Worm (Caenorhabditis elegans) whole organism, L3 larva: ENCODE results near the gene repo-1.

Source experiments
- R02D3.7 ChIP-seq: fragments of 150-350 bp; optimal IDR thresholded peaks from 2 replicates; lab custom pipeline; 2014; ENCODE audit warnings: missing biosample characterization, missing genetic modification characterization
- ZK546.5 ChIP-seq: sonication (generic microtip); optimal IDR thresholded peaks from 2 replicates; lab custom pipeline; 2017; ENCODE audit warnings: missing biosample characterization, missing genetic modification characterization
- aly-2 ChIP-seq: fragments of 150-350 bp; optimal IDR thresholded peaks from 2 replicates; lab custom pipeline; 2014; ENCODE audit warnings: missing biosample characterization, missing genetic modification characterization
- ama-1 ChIP-seq: fragments of 150-350 bp; optimal IDR thresholded peaks from 2 replicates; lab custom pipeline; 2018
- ceh-28 ChIP-seq: fragments of 150-350 bp; optimal IDR thresholded peaks from 2 replicates; lab custom pipeline; 2014; ENCODE audit warnings: missing biosample characterization, missing genetic modification reagents, missing genetic modification characterization
- ceh-82 ChIP-seq: fragments of 150-350 bp; optimal IDR thresholded peaks from 2 replicates; lab custom pipeline; 2014; ENCODE audit warnings: missing biosample characterization, missing genetic modification characterization
- daf-12 ChIP-seq: fragments of 150-350 bp; optimal IDR thresholded peaks from 2 replicates; lab custom pipeline; 2014; ENCODE audit warnings: missing biosample characterization, missing genetic modification reagents, missing genetic modification characterization
- egl-27 ChIP-seq: sonication (generic microtip); optimal IDR thresholded peaks from 4 replicates; lab custom pipeline; 2017; ENCODE audit warnings: missing biosample characterization, missing genetic modification reagents, missing genetic modification characterization
- elt-1 ChIP-seq: fragments of 150-350 bp; optimal IDR thresholded peaks from 2 replicates; lab custom pipeline; 2014; ENCODE audit warnings: missing biosample characterization, missing genetic modification characterization
- elt-2 ChIP-seq: sonication (generic microtip); optimal IDR thresholded peaks from 2 replicates; lab custom pipeline; 2016; ENCODE audit warnings: missing genetic modification reagents, mild to moderate bottlenecking, missing genetic modification characterization, missing compliant biosample characterization
- elt-3 ChIP-seq, 3 experiments: fragments of 150-350 bp in 1 of 3; sonication (generic microtip) in 2 of 3; optimal IDR thresholded peaks; 2 replicates in 2 of 3; 4 replicates in 1 of 3; lab custom pipeline; 2014 to 2017; ENCODE audit warnings: missing biosample characterization in 3 of 3, missing genetic modification characterization in 3 of 3
- fkh-10 ChIP-seq: sonication (generic microtip); optimal IDR thresholded peaks from 2 replicates; lab custom pipeline; 2017; ENCODE audit warnings: missing biosample characterization, missing genetic modification reagents, missing genetic modification characterization
- fkh-2 ChIP-seq: fragments of 150-350 bp; optimal IDR thresholded peaks from 2 replicates; lab custom pipeline; 2014; ENCODE audit warnings: missing biosample characterization, missing genetic modification reagents, missing genetic modification characterization
- fos-1 ChIP-seq: fragments of 150-350 bp; optimal IDR thresholded peaks from 2 replicates; lab custom pipeline; 2014; ENCODE audit warnings: missing biosample characterization, missing genetic modification characterization
- hmg-11 ChIP-seq: sonication (generic microtip); optimal IDR thresholded peaks from 2 replicates; lab custom pipeline; 2016; ENCODE audit warnings: missing genetic modification characterization, missing compliant biosample characterization
- lin-15B ChIP-seq: fragments of 150-350 bp; optimal IDR thresholded peaks from 2 replicates; lab custom pipeline; 2014; ENCODE audit warnings: missing biosample characterization, missing genetic modification characterization
- lin-39 ChIP-seq: fragments of 150-350 bp; optimal IDR thresholded peaks from 2 replicates; lab custom pipeline; 2018; ENCODE audit warnings: missing biosample characterization, missing genetic modification reagents, missing genetic modification characterization
- lsy-12 ChIP-seq: sonication (generic microtip); optimal IDR thresholded peaks from 2 replicates; lab custom pipeline; 2016; ENCODE audit warnings: mild to moderate bottlenecking, missing genetic modification characterization, missing compliant biosample characterization
- mdl-1 ChIP-seq: fragments of 150-350 bp; optimal IDR thresholded peaks from 2 replicates; lab custom pipeline; 2014; ENCODE audit warnings: missing biosample characterization, missing genetic modification characterization
- mml-1 ChIP-seq: fragments of 150-350 bp; sonication (generic microtip); optimal IDR thresholded peaks from 3 replicates; lab custom pipeline; 2014; ENCODE audit warnings: missing biosample characterization, missing genetic modification characterization
- nfya-1 ChIP-seq: sonication (generic microtip); optimal IDR thresholded peaks from 2 replicates; lab custom pipeline; 2017; ENCODE audit warnings: missing genetic modification characterization, mild to moderate bottlenecking, missing compliant biosample characterization, antibody characterized with exemption, moderate library complexity; ENCODE audit not compliant: insufficient read depth
- nhr-12 ChIP-seq: fragments of 150-350 bp; optimal IDR thresholded peaks from 2 replicates; lab custom pipeline; 2014; ENCODE audit warnings: missing biosample characterization, missing genetic modification characterization
- nhr-23 ChIP-seq: fragments of 150-350 bp; optimal IDR thresholded peaks from 2 replicates; lab custom pipeline; 2014; ENCODE audit warnings: missing biosample characterization, missing genetic modification reagents, missing genetic modification characterization
- nhr-25 ChIP-seq: sonication (generic microtip); optimal IDR thresholded peaks from 2 replicates; lab custom pipeline; 2017; ENCODE audit warnings: missing biosample characterization, missing genetic modification characterization
- nhr-28 ChIP-seq: fragments of 150-350 bp; optimal IDR thresholded peaks from 2 replicates; lab custom pipeline; 2014; ENCODE audit warnings: missing biosample characterization, missing genetic modification characterization
- nhr-76 ChIP-seq: fragments of 150-350 bp; sonication (generic microtip); optimal IDR thresholded peaks from 5 replicates; lab custom pipeline; 2014; ENCODE audit warnings: missing biosample characterization, missing genetic modification characterization
- nhr-77 ChIP-seq: fragments of 150-350 bp; optimal IDR thresholded peaks from 2 replicates; lab custom pipeline; 2014; ENCODE audit warnings: missing biosample characterization, missing genetic modification characterization
- pha-4 ChIP-seq: fragments of 150-350 bp; optimal IDR thresholded peaks from 2 replicates; lab custom pipeline; 2014; ENCODE audit warnings: missing biosample characterization, missing genetic modification reagents, missing genetic modification characterization
- pqm-1 ChIP-seq: fragments of 150-350 bp; optimal IDR thresholded peaks from 2 replicates; lab custom pipeline; 2017; ENCODE audit warnings: missing biosample characterization, missing genetic modification characterization, inconsistent platforms
- skn-1 ChIP-seq: fragments of 150-350 bp; optimal IDR thresholded peaks from 2 replicates; lab custom pipeline; 2014; ENCODE audit warnings: missing biosample characterization, missing genetic modification characterization
- snpc-4 ChIP-seq: fragments of 150-350 bp; optimal IDR thresholded peaks from 2 replicates; lab custom pipeline; 2014; ENCODE audit warnings: missing biosample characterization, missing genetic modification characterization
- tbx-2 ChIP-seq: sonication (generic microtip); optimal IDR thresholded peaks from 2 replicates; lab custom pipeline; 2016; ENCODE audit warnings: mild to moderate bottlenecking, missing genetic modification characterization, missing compliant biosample characterization
- unc-39 ChIP-seq: sonication (generic microtip); optimal IDR thresholded peaks from 4 replicates; lab custom pipeline; 2017; ENCODE audit warnings: missing biosample characterization, missing genetic modification characterization
- unc-62 ChIP-seq: fragments of 150-350 bp; sonication (generic microtip); optimal IDR thresholded peaks from 4 replicates; lab custom pipeline; 2014; ENCODE audit warnings: missing biosample characterization, missing genetic modification reagents, missing genetic modification characterization
- ztf-11 ChIP-seq: fragments of 150-350 bp; optimal IDR thresholded peaks from 2 replicates; lab custom pipeline; 2014; ENCODE audit warnings: missing biosample characterization, missing genetic modification characterization

Gene repo-1

DNA sequence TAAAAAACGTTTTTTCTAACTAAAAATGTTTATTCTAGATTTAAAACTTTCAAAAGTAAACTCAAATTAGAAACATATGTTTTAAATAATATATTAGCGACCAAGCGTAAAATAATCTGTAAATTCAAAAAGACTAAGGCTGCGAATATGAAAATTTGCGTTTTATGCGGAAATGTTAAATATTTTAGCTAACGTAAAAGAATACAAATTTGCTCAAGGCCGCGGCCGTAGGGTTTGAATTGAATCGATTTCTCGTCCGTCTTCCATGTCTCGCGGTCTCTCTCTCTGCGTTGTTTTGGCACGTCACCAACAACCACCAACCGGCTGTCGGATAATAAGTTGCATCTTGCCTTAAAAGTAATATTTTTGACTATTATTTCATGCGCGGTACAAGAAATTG is 9.5 kb downstream of the repo-1 start, which contains the start of gene F11A10.5:
Gene F11A10.5 (plus strand): TSS at position 301 of the 400 bp plus-strand sequence.
- TF ChIP-seq unc-62 (GFP tag; lab: Kevin White, UChicago) (no peak), nhr-25 (peak; percentile 22), ceh-28 (tag; lab: Kevin White, UChicago) (no peak), pqm-1 (no peak), lin-15B (peak; percentile 41), nhr-23 (tag; lab: Kevin White, UChicago) (peak; percentile 7), nhr-12 (tag; lab: Kevin White, UChicago) (no peak)
- TF ChIP-seq, all 47 proteins: peak for 3

DNA sequence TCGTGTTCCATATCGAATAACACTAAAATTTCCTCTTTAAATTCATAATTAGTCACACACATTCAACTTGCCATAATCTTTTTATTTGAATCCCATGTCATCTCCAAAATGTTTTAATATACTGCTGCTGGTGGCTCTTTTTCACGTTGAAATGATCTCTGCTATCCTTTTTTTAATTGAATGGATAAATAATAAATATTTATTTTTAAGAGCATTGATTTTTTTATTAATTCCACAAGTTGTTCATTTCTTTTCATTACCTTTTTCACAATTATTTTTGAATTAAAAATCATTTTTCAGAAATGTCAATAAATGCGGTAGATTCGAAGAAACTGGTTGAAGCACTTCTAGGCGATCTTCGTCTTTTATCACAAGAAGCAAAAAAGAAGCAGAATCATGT is 12.2 kb downstream of the repo-1 start, which contains the start of gene mon-2:
Gene mon-2 (plus strand): TSS at position 301 of the 400 bp plus-strand sequence.
- no peak for TF ChIP-seq hmg-11 (tag; lab: Kevin White, UChicago)
- TF ChIP-seq nhr-25: no peak
- TF ChIP-seq egl-27 (tag; lab: Kevin White, UChicago): no peak
- no peak for TF ChIP-seq nfya-1 (tag; lab: Kevin White, UChicago)
- no peak for TF ChIP-seq lin-39
- TF ChIP-seq pha-4 (tag; lab: Kevin White, UChicago): no peak
- TF ChIP-seq skn-1 (tag; lab: Kevin White, UChicago): no peak
- no peak for TF ChIP-seq elt-2 (tag; lab: Kevin White, UChicago)
- no peak for TF ChIP-seq nhr-76 (tag; lab: Kevin White, UChicago)
- TF ChIP-seq mml-1 (tag; lab: Kevin White, UChicago): no peak
- TF ChIP-seq fos-1 (tag; lab: Kevin White, UChicago): no peak
- no peak for TF ChIP-seq nhr-28
- TF ChIP-seq lsy-12 (tag; lab: Kevin White, UChicago): no peak
- no peak for TF ChIP-seq ZK546.5 (tag; lab: Kevin White, UChicago)
- no peak for TF ChIP-seq tbx-2 (tag; lab: Kevin White, UChicago)
- TF ChIP-seq daf-12 (tag; lab: Kevin White, UChicago): no peak
- no peak for TF ChIP-seq fkh-2 (tag; lab: Kevin White, UChicago)

DNA sequence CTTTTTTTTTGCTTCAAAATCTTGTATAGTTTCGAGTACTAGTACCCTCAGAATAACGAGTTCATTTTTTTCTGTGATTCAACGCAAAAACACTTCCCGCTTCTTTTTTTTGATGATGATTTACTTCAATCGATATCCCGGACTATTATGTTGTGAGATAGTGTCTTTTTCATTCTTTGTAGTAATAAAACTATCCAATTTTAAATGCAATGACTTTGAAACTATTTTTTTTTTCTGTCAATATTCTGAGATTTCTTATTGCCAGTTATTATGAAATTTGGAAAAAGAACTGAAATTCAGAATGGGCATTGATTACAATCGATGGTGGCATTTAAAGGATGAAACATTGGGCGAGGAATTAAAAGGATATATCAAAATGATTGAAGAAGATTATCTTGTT is 21.3 kb downstream of the repo-1 start, which contains the start of gene M18.3:
Gene M18.3 (plus strand): TSS at position 301 of the 400 bp plus-strand sequence.
- TF ChIP-seq ama-1 (lab: Kevin White, UChicago) (no peak), ztf-11 (tag; lab: Kevin White, UChicago) (no peak), mml-1 (tag; lab: Kevin White, UChicago) (no peak), unc-39 (tag; lab: Kevin White, UChicago) (no peak), fkh-2 (tag; lab: Kevin White, UChicago) (no peak), snpc-4 (no peak), nhr-77 (tag; lab: Kevin White, UChicago) (no peak), aly-2 (tag; lab: Kevin White, UChicago) (no peak), lin-39 (no peak)

DNA sequence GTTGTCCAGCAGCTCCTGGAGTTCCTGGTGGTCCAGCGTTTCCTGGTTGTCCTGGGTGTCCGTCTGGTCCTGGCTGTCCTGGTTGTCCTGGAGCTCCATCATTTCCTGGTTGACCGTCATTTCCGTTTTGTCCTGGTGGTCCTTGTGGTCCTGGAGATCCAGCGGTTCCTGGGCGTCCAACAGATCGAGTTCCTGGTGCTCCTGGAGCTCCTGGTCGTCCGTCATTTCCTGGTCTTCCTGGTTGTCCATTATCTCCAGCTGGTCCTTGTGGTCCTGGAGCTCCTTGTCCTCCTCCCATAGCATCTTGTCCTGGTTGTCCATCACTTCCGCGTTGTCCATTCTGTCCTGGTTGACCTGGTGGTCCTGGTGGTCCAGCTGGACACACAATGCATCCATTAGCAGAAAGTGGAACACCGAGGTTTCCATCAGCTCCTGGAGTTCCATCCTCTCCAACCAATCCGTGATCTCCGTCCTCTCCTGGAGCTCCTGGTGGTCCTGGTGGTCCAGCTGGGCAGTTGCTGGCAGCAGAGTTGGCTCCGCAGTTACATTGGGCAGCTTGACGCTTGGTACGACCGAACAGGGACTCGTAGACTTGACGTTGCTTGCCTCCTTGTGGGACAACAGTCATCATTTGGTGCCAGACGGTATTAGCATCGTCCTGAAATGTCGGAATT is 24.8 kb downstream of the repo-1 start:
- TF ChIP-seq lin-39 (no peak), ceh-82 (tag; lab: Kevin White, UChicago) (no peak), fkh-10 (GFP tag; lab: Kevin White, UChicago) (no peak), pqm-1 (no peak), nhr-77 (tag; lab: Kevin White, UChicago) (no peak), elt-1 (tag; lab: Kevin White, UChicago) (no peak), mdl-1 (tag; lab: Kevin White, UChicago) (no peak), hmg-11 (tag; lab: Kevin White, UChicago) (no peak), aly-2 (tag; lab: Kevin White, UChicago) (no peak)

DNA sequence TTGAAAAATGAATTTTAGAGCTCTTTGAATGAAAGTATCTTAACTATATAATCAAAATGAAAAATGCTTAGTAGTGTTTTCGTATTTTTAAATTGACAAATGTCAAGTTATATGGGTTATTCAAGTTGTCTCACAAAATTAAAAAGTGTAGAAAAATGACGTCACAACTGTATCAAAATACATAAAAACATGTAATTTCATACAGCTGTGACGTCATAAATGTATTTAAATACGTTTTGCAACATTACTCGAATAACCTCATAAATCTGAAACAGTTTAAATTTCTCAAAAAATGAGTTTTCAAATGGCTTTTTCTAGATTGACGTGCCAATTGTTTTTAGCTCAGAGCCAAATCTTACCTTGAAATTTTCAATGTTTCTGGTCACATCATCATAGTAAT is 25.5 kb downstream of the repo-1 start:
- TF ChIP-seq mdl-1 (tag; lab: Kevin White, UChicago) (no peak), aly-2 (tag; lab: Kevin White, UChicago) (no peak), nhr-12 (tag; lab: Kevin White, UChicago) (no peak), R02D3.7 (no peak), elt-3 (tag; optimal IDR thresholded peaks at IDR 0.05; lab: Kevin White, UChicago) (no peak)
